Fruit fly (Drosophila melanogaster): ENCODE results near the gene CG9541.

The CG9541 gene

dm6 chr2L:8951184-8951934 lies 23.9 kb downstream of the CG9541 start, which contains the start of gene C1GalTA (continued):
- peak; percentile 96 for TF ChIP-seq ATbp (GFP tag; optimal IDR thresholded peaks at IDR 0.05)
- TF ChIP-seq br (optimal IDR thresholded peaks at IDR 0.05) = no peak
- peak; percentile 93 for TF ChIP-seq CG11247 (GFP tag; IDR thresholded peaks at IDR 0.05)
- peak; percentile 98 for TF ChIP-seq CG6854 (GFP tag; optimal IDR thresholded peaks at IDR 0.05)
- TF ChIP-seq CG18764 (GFP tag; optimal IDR thresholded peaks at IDR 0.05) = peak; percentile 94
- peak; percentile 93 for TF ChIP-seq nau (GFP tag; optimal IDR thresholded peaks at IDR 0.05)
- no peak for TF ChIP-seq CG13287 (GFP tag; IDR thresholded peaks at IDR 0.05; ENCODE audit: partially characterized antibody)
- TF ChIP-seq ro (GFP tag; IDR thresholded peaks at IDR 0.05) = peak; percentile 93
- TF ChIP-seq CG7963 (GFP tag; IDR thresholded peaks at IDR 0.05; ENCODE audit: partially characterized antibody) = no peak
- peak; percentile 98 for TF ChIP-seq CrebB (tag; optimal IDR thresholded peaks at IDR 0.05)
- TF ChIP-seq HmgZ (tag; optimal IDR thresholded peaks at IDR 0.05) = peak; percentile 96
- TF ChIP-seq CG11695 (GFP tag; IDR thresholded peaks at IDR 0.05) = peak; percentile 99
- TF ChIP-seq lilli (GFP tag; optimal IDR thresholded peaks at IDR 0.05) = peak; percentile 78
- no peak for TF ChIP-seq Tbp (GFP tag; optimal IDR thresholded peaks at IDR 0.05)
- peak; percentile 98 for TF ChIP-seq CG17385 (GFP tag; optimal IDR thresholded peaks at IDR 0.05)
- no peak for TF ChIP-seq Lpt (GFP tag; optimal IDR thresholded peaks at IDR 0.05)
- no peak for TF ChIP-seq Opbp (GFP tag; IDR thresholded peaks at IDR 0.05; ENCODE audit: partially characterized antibody)
- TF ChIP-seq NfI (GFP tag; optimal IDR thresholded peaks at IDR 0.05) = peak; percentile 92
- TF ChIP-seq CG8281 (tag; optimal IDR thresholded peaks at IDR 0.05) = peak; percentile 90
- TF ChIP-seq crc (GFP tag; optimal IDR thresholded peaks at IDR 0.05) = no peak
- TF ChIP-seq cas (GFP tag; IDR thresholded peaks at IDR 0.05) = peak; percentile 89
- no peak for TF ChIP-seq sima (GFP tag; optimal IDR thresholded peaks at IDR 0.05)
- peak; percentile 52 for TF ChIP-seq CG9609 (GFP tag; optimal IDR thresholded peaks at IDR 0.05)
- peak; percentile 81 for TF ChIP-seq sens-2 (GFP tag; IDR thresholded peaks at IDR 0.05)
- TF ChIP-seq CG10147 (GFP tag; optimal IDR thresholded peaks at IDR 0.05) = peak; percentile 99
- peak; percentile 99 for TF ChIP-seq gsb-n (tag; optimal IDR thresholded peaks at IDR 0.05)
- peak; percentile 95 for TF ChIP-seq sd (tag; optimal IDR thresholded peaks at IDR 0.05)
- peak; percentile 91 for TF ChIP-seq seq (GFP tag; IDR thresholded peaks at IDR 0.05)
- no peak for TF ChIP-seq Doc3 (GFP tag; IDR thresholded peaks at IDR 0.05; ENCODE audit: partially characterized antibody)
- peak; percentile 96 for TF ChIP-seq Atf6 (GFP tag; IDR thresholded peaks at IDR 0.05)
- TF ChIP-seq CG18619 (GFP tag; optimal IDR thresholded peaks at IDR 0.05) = peak; percentile 96
- peak; percentile 95 for TF ChIP-seq CG15696 (tag; optimal IDR thresholded peaks at IDR 0.05)
- TF ChIP-seq ash1 (GFP tag; optimal IDR thresholded peaks at IDR 0.05) = no peak
- TF ChIP-seq HLH54F (GFP tag; optimal IDR thresholded peaks at IDR 0.05) = peak; percentile 48
- peak; percentile 98 for TF ChIP-seq tgo (GFP tag; IDR thresholded peaks at IDR 0.05)
- TF ChIP-seq tup (GFP tag; optimal IDR thresholded peaks at IDR 0.05) = peak; percentile 28
- TF ChIP-seq CG12299 (tag; optimal IDR thresholded peaks at IDR 0.05) = peak; percentile 98
- peak; percentile 96 for TF ChIP-seq CG2875 (GFP tag; optimal IDR thresholded peaks at IDR 0.05)
- TF ChIP-seq CG13894 (tag; optimal IDR thresholded peaks at IDR 0.05) = peak; percentile 96
- TF ChIP-seq CG12659 (GFP tag; optimal IDR thresholded peaks at IDR 0.05) = peak; percentile 99
- peak; percentile 98 for TF ChIP-seq sqz (GFP tag; optimal IDR thresholded peaks at IDR 0.05)
- TF ChIP-seq CG11398 (GFP tag; optimal IDR thresholded peaks at IDR 0.05) = peak; percentile 63
- TF ChIP-seq CG8359 (GFP tag; optimal IDR thresholded peaks at IDR 0.05; ENCODE audit: borderline replicate concordance) = peak; percentile 90
- peak; percentile 98 for TF ChIP-seq dmrt11E (tag; optimal IDR thresholded peaks at IDR 0.05)
- peak; percentile 90 for TF ChIP-seq wor (GFP tag; IDR thresholded peaks at IDR 0.05)
- peak; percentile 35 for TF ChIP-seq CG15073 (GFP tag; optimal IDR thresholded peaks at IDR 0.05)
- TF ChIP-seq CG17612 (GFP tag; IDR thresholded peaks at IDR 0.05) = peak; percentile 87
- TF ChIP-seq CG1529 (GFP tag; optimal IDR thresholded peaks at IDR 0.05) = peak; percentile 95
- TF ChIP-seq CG12769 (tag; optimal IDR thresholded peaks at IDR 0.05) = peak; percentile 61

All from whole organism, embryonic.